Comparison of ENCODE assay signal across 5 worm cellular contexts in the genomic region with DNA sequence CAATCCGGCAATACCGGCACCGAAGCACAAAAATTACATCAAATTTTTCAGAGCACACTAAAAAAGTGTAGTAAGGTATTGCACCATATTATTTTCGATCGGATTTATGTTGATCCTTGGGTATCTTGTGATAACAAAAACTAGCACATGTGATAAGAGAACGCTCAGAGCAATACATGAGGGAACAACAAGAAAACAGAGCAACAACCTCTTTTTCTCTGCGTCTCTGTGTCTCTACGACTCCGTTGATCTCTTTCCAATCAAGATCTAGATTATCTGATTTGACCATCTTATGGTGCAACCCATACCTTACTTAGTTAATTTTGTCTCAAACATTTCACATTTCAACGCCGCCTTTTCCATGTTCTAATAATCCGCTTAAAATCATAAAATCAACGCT.
TF ChIP-seq lines count a peak whose summit lies in the region.

A gene (plus strand): TSS at position 347 of the 400 bp plus-strand sequence.

TF ChIP-seq in whole organism, L1 larva, 84 proteins besides CTCF, POLR2A, EP300 and RAD21:
- TF ChIP-seq nhr-28 (tag; optimal IDR thresholded peaks at IDR 0.05; lab: Kevin White, UChicago) (no peak), rnt-1 (tag; optimal IDR thresholded peaks at IDR 0.05; lab: Kevin White, UChicago) (peak; percentile 4), fkh-4 (tag; optimal IDR thresholded peaks at IDR 0.05; lab: Kevin White, UChicago; ENCODE audit: borderline replicate concordance) (no peak), nhr-90 (tag; optimal IDR thresholded peaks at IDR 0.05; lab: Kevin White, UChicago; ENCODE audit: poor library complexity) (no peak), nhr-84 (tag; optimal IDR thresholded peaks at IDR 0.05; lab: Kevin White, UChicago) (no peak), alr-1 (tag; optimal IDR thresholded peaks at IDR 0.05; lab: Kevin White, UChicago; ENCODE audit: borderline replicate concordance) (no peak), elt-2 (tag; optimal IDR thresholded peaks at IDR 0.05; lab: Kevin White, UChicago) (peak; percentile 18), ceh-63 (GFP tag; optimal IDR thresholded peaks at IDR 0.05; lab: Kevin White, UChicago) (no peak), sox-4 (tag; optimal IDR thresholded peaks at IDR 0.05; lab: Kevin White, UChicago) (no peak), mdl-1 (tag; optimal IDR thresholded peaks at IDR 0.05; lab: Kevin White, UChicago) (no peak), aly-2 (tag; optimal IDR thresholded peaks at IDR 0.05; lab: Kevin White, UChicago) (no peak), dpl-1 (GFP tag; optimal IDR thresholded peaks at IDR 0.05; lab: Kevin White, UChicago) (no peak)

TF ChIP-seq in whole organism, L2 larva, 48 proteins besides CTCF, POLR2A, EP300 and RAD21:
- TF ChIP-seq sma-3 (GFP tag; optimal IDR thresholded peaks at IDR 0.05; lab: Kevin White, UChicago), result no peak
- no peak for TF ChIP-seq R02D3.7 (tag; optimal IDR thresholded peaks at IDR 0.05; lab: Kevin White, UChicago)
- peak; percentile 69 for TF ChIP-seq nhr-129 (tag; optimal IDR thresholded peaks at IDR 0.05; lab: Kevin White, UChicago)
- peak; percentile 93 for TF ChIP-seq elt-1 (tag; optimal IDR thresholded peaks at IDR 0.05; lab: Kevin White, UChicago)
- peak; percentile 68 for TF ChIP-seq sma-9 (GFP tag; optimal IDR thresholded peaks at IDR 0.05; lab: Kevin White, UChicago)
- TF ChIP-seq sma-9 (tag; optimal IDR thresholded peaks at IDR 0.05; lab: Kevin White, UChicago), result no peak

TF ChIP-seq in whole organism, L3 larva, 47 proteins besides CTCF, POLR2A, EP300 and RAD21:
- TF ChIP-seq ceh-16 (tag; optimal IDR thresholded peaks at IDR 0.05; lab: Kevin White, UChicago) (no peak), sea-2 (GFP tag; optimal IDR thresholded peaks at IDR 0.05; lab: Kevin White, UChicago) (no peak), skn-1 (tag; optimal IDR thresholded peaks at IDR 0.05; lab: Kevin White, UChicago) (no peak), elt-2 (tag; optimal IDR thresholded peaks at IDR 0.05; lab: Kevin White, UChicago) (peak; percentile 30), elt-1 (tag; optimal IDR thresholded peaks at IDR 0.05; lab: Kevin White, UChicago) (peak; percentile 81), nhr-43 (tag; optimal IDR thresholded peaks at IDR 0.05; lab: Kevin White, UChicago; ENCODE audit: poor library complexity, severe bottlenecking) (no peak)

TF ChIP-seq in whole organism, L4 larva, 104 proteins besides CTCF, POLR2A, EP300 and RAD21:
- TF ChIP-seq ztf-7 (tag; optimal IDR thresholded peaks at IDR 0.05; lab: Kevin White, UChicago) (peak; percentile 40), daf-16 (GFP tag; optimal IDR thresholded peaks at IDR 0.05; lab: Kevin White, UChicago) (peak in 1 of 2 experiments; percentile 73), daf-16 (tag; optimal IDR thresholded peaks at IDR 0.05; lab: Kevin White, UChicago) (peak; percentile 30), ceh-28 (tag; optimal IDR thresholded peaks at IDR 0.05; lab: Kevin White, UChicago) (no peak), F44E2.7 (GFP tag; IDR thresholded peaks at IDR 0.05; lab: Robert Waterston, UW) (no peak)

TF ChIP-seq in whole organism, mixed stage, embryonic, 35 proteins besides CTCF, POLR2A, EP300 and RAD21:
- TF ChIP-seq elt-1 (tag; optimal IDR thresholded peaks at IDR 0.05; lab: Kevin White, UChicago; ENCODE audit: borderline replicate concordance, insufficient read depth) (peak; percentile 77), unc-120 (tag; optimal IDR thresholded peaks at IDR 0.05; lab: Kevin White, UChicago; ENCODE audit: poor library complexity, severe bottlenecking) (no peak)
